Fruit fly (Drosophila melanogaster): ENCODE data around the gene CG1368.

DNA sequence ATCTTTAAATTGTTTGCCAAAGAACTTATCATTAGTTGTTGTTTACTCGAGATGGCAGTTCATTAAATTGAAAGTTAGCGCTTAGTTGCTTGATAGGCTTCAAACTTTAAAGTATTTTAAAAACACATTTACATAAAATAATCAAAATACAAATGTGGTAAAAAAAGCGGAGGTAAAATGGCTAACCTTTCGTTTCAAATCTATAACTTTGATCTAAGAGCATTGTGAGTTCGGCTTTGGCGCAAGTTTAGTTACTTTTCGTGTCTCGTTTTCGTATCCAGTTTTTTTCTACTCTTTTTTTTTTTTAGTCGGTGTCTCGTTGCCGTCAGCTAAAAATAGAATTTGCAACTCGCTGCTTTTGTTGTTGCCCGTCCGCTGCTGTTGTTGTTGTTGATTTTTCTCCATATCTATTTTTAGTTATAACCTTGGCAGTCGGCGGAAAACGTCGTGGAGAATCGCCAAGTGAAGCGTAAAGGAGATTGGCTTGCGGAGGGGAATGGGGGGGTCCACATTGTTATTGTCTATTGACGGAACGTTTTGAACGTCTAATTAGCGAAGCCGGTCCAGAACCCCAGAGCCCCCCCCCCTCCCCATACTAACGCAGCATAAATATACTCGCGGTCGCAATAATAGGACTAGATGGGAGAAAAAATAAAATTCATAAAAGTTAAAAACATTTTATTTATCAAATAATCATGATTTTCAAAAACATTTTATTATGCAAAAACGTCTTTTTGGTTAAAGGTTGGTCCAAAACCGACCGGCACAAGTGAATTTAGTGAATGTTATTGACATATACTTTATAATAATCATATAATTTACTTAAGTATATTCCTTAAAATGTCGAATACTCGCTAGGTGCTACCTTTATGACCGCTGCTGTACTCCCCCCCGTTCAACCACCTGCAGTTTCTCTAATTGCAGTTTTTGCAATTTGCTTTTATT lies 40.2 kb downstream of the CG1368 start:
- TF ChIP-seq GATAd (GFP tag; optimal IDR thresholded peaks at IDR 0.05), result no peak
- no peak for TF ChIP-seq OdsH (GFP tag; optimal IDR thresholded peaks at IDR 0.05)
- TF ChIP-seq Hnf4 (GFP tag; optimal IDR thresholded peaks at IDR 0.05), result no peak
- TF ChIP-seq Hr83 (GFP tag; optimal IDR thresholded peaks at IDR 0.05; ENCODE audit: poor library complexity, severe bottlenecking), result no peak
- TF ChIP-seq Abd-B (GFP tag; optimal IDR thresholded peaks at IDR 0.05), result no peak
- TF ChIP-seq foxo (GFP tag; optimal IDR thresholded peaks at IDR 0.05), result peak in 1 of 2 experiments; percentile 33
- TF ChIP-seq CG32264 (GFP tag; optimal IDR thresholded peaks at IDR 0.05), result no peak
- no peak for TF ChIP-seq pan (optimal IDR thresholded peaks at IDR 0.05)
- TF ChIP-seq dl (GFP tag; optimal IDR thresholded peaks at IDR 0.05; ENCODE audit: insufficient read depth in 1 of 2, partially characterized antibody in 2 of 2), result no peak
- no peak for TF ChIP-seq Jra (GFP tag; optimal IDR thresholded peaks at IDR 0.05)

Data from whole organism, wandering third instar larva.